Comparison of ENCODE assay signal across 5 fruit fly cellular contexts in genomic region chr3R:21851592-21852578, dm6.
A peak's percentile ranks its signal among the peaks of the same experiment; 100 is the strongest.
TF ChIP-seq lines count a peak whose summit lies in the region.

No protein-coding gene starts in this region.

- TF ChIP-seq CTCF in whole organism, embryonic (GFP tag; optimal IDR thresholded peaks at IDR 0.05; lab: Kevin White, UChicago), result no peak

TF ChIP-seq in whole organism, adult, 20 proteins besides CTCF, POLR2A, EP300 and RAD21 (continues in another document):
- peak; percentile 69 for TF ChIP-seq cic (GFP tag; optimal IDR thresholded peaks at IDR 0.05; lab: Kevin White, UChicago)
- TF ChIP-seq CG12768 (GFP tag; optimal IDR thresholded peaks at IDR 0.05; lab: Kevin White, UChicago), result peak; percentile 28
- TF ChIP-seq Clk (GFP tag; optimal IDR thresholded peaks at IDR 0.05; lab: Kevin White, UChicago), result no peak
- TF ChIP-seq CG5204 (GFP tag; optimal IDR thresholded peaks at IDR 0.05; lab: Kevin White, UChicago), result peak; percentile 32
- peak; percentile 69 for TF ChIP-seq tj (GFP tag; optimal IDR thresholded peaks at IDR 0.05; lab: Kevin White, UChicago)
- TF ChIP-seq cnc (optimal IDR thresholded peaks at IDR 0.05; lab: Kevin White, UChicago), result no peak
- no peak for TF ChIP-seq CG11617 (GFP tag; optimal IDR thresholded peaks at IDR 0.05; lab: Kevin White, UChicago)
- TF ChIP-seq CG1620 (GFP tag; optimal IDR thresholded peaks at IDR 0.05; lab: Kevin White, UChicago), result no peak
- peak; percentile 6 for TF ChIP-seq Hr96 (GFP tag; optimal IDR thresholded peaks at IDR 0.05; lab: Kevin White, UChicago)
- TF ChIP-seq pad (GFP tag; optimal IDR thresholded peaks at IDR 0.05; lab: Kevin White, UChicago), result no peak
- peak; percentile 3 for TF ChIP-seq Mnt (GFP tag; optimal IDR thresholded peaks at IDR 0.05; lab: Kevin White, UChicago)
- TF ChIP-seq toe (GFP tag; optimal IDR thresholded peaks at IDR 0.05; lab: Kevin White, UChicago), result peak; percentile 7
- peak; percentile 27 for TF ChIP-seq bab1 (GFP tag; optimal IDR thresholded peaks at IDR 0.05; lab: Kevin White, UChicago)
- TF ChIP-seq CG14711 (tag; optimal IDR thresholded peaks at IDR 0.05; lab: Kevin White, UChicago), result no peak
- peak; percentile 86 for TF ChIP-seq kay (GFP tag; lab: Kevin White, UChicago; ENCODE audit: borderline replicate concordance)
- TF ChIP-seq CG33017 (tag; optimal IDR thresholded peaks at IDR 0.05; lab: Kevin White, UChicago), result peak; percentile 32
- no peak for TF ChIP-seq ovo (GFP tag; optimal IDR thresholded peaks at IDR 0.05; lab: Kevin White, UChicago)
- TF ChIP-seq CG7101 (tag; optimal IDR thresholded peaks at IDR 0.05; lab: Kevin White, UChicago), result no peak
- no peak for TF ChIP-seq Crg-1 (GFP tag; optimal IDR thresholded peaks at IDR 0.05; lab: Kevin White, UChicago)

TF ChIP-seq in whole organism, embryonic, 481 proteins besides CTCF, POLR2A, EP300 and RAD21 (continues in another document):
- TF ChIP-seq chm (GFP tag; IDR thresholded peaks at IDR 0.05; lab: Robert Waterston, UW) (peak; percentile 30; the same call in 1 of the 2 replicates), Fer2 (tag; optimal IDR thresholded peaks at IDR 0.05; lab: Kevin White, UChicago) (no peak), CG2202 (tag; optimal IDR thresholded peaks at IDR 0.05; lab: Kevin White, UChicago) (no peak), gce (GFP tag; IDR thresholded peaks at IDR 0.05; lab: Robert Waterston, UW) (0 out of 3 replicates have a peak, but pooled peaks have one; percentile 19), sens (GFP tag; lab: Kevin White, UChicago) (peak; percentile 33), ap (GFP tag; IDR thresholded peaks at IDR 0.05; lab: Robert Waterston, UW) (0 out of 2 replicates have a peak, but pooled peaks have one; percentile 6), eve (GFP tag; optimal IDR thresholded peaks at IDR 0.05; lab: Kevin White, UChicago) (peak in 1 of 2 experiments; percentile 19), CG2199 (GFP tag; IDR thresholded peaks at IDR 0.05; lab: Robert Waterston, UW) (no peak), gfzf (GFP tag; optimal IDR thresholded peaks at IDR 0.05; lab: Kevin White, UChicago) (no peak), Elba2 (GFP tag; optimal IDR thresholded peaks at IDR 0.05; lab: Kevin White, UChicago) (no peak), al (GFP tag; IDR thresholded peaks at IDR 0.05; lab: Robert Waterston, UW) (no peak), CG8290 (GFP tag; optimal IDR thresholded peaks at IDR 0.05; lab: Kevin White, UChicago) (no peak), CG8290 (tag; optimal IDR thresholded peaks at IDR 0.05; lab: Kevin White, UChicago) (peak in 1 of 2 experiments; percentile 21), Ets65A (GFP tag; lab: Kevin White, UChicago) (peak; percentile 71), Fer1 (GFP tag; optimal IDR thresholded peaks at IDR 0.05; lab: Kevin White, UChicago) (no peak), CG1602 (GFP tag; optimal IDR thresholded peaks at IDR 0.05; lab: Kevin White, UChicago) (no peak), Aef1 (GFP tag; IDR thresholded peaks at IDR 0.05; lab: Robert Waterston, UW) (no peak), abd-A (tag; optimal IDR thresholded peaks at IDR 0.05; lab: Kevin White, UChicago) (no peak), CG2120 (GFP tag; optimal IDR thresholded peaks at IDR 0.05; lab: Kevin White, UChicago) (no peak)

TF ChIP-seq in whole organism, prepupa, 60 proteins besides CTCF, POLR2A, EP300 and RAD21:
- TF ChIP-seq Ets21C (GFP tag; optimal IDR thresholded peaks at IDR 0.05; lab: Kevin White, UChicago) (no peak), CG31627 (GFP tag; optimal IDR thresholded peaks at IDR 0.05; lab: Kevin White, UChicago) (no peak), Eip78C (GFP tag; lab: Kevin White, UChicago) (peak; percentile 8), svp (GFP tag; lab: Kevin White, UChicago) (peak; percentile 86), CG3032 (tag; optimal IDR thresholded peaks at IDR 0.05; lab: Kevin White, UChicago) (no peak)

TF ChIP-seq in whole organism, pupa, 21 proteins besides CTCF, POLR2A, EP300 and RAD21:
- peak; percentile 80 for TF ChIP-seq EcR (GFP tag; optimal IDR thresholded peaks at IDR 0.05; lab: Kevin White, UChicago)
- TF ChIP-seq Snoo (tag; optimal IDR thresholded peaks at IDR 0.05; lab: Kevin White, UChicago), result no peak
- TF ChIP-seq rn (GFP tag; IDR thresholded peaks at IDR 0.05; lab: Robert Waterston, UW), result no peak
TF ChIP-seq in whole organism, pupa: peak in this region for 1.

TF ChIP-seq in whole organism, wandering third instar larva, 38 proteins besides CTCF, POLR2A, EP300 and RAD21:
- TF ChIP-seq Rel (GFP tag; optimal IDR thresholded peaks at IDR 0.05; lab: Kevin White, UChicago) (no peak), Rel (tag; optimal IDR thresholded peaks at IDR 0.05; lab: Kevin White, UChicago) (peak; percentile 51), CrebA (GFP tag; optimal IDR thresholded peaks at IDR 0.05; lab: Kevin White, UChicago; ENCODE audit: borderline replicate concordance) (peak; percentile 58), Myc (optimal IDR thresholded peaks at IDR 0.05; lab: Kevin White, UChicago) (no peak), Dif (GFP tag; optimal IDR thresholded peaks at IDR 0.05; lab: Kevin White, UChicago; ENCODE audit: partially characterized antibody) (peak; percentile 36)
